Fruit fly (Drosophila melanogaster) whole organism, embryonic: Measurements from ENCODE around the gene CG15461.

Source experiments
- Ada2b ChIP-seq: fragments of 200-800 bp; sonication (Bioruptor generic); IDR thresholded peaks from 2 replicates; pipeline ENCODE4 v1.3.6; 2022; ENCODE audit warnings: missing biosample characterization, missing genetic modification characterization
- CG11560 ChIP-seq: fragments of 200-800 bp; sonication (Bioruptor generic); IDR thresholded peaks from 3 replicates; pipeline ENCODE4 v1.3.6; 2022; ENCODE audit warnings: missing biosample characterization, missing genetic modification characterization
- CG12391 ChIP-seq: fragments of 200-800 bp; sonication (Bioruptor generic); optimal IDR thresholded peaks from 3 replicates; lab custom pipeline; 2018; ENCODE audit warnings: missing biosample characterization, mild to moderate bottlenecking, missing genetic modification characterization, moderate library complexity
- CG1602 ChIP-seq: fragments of 200-800 bp; sonication (Bioruptor generic); optimal IDR thresholded peaks from 3 replicates; lab custom pipeline; 2016; ENCODE audit warnings: missing biosample characterization, missing genetic modification characterization
- CG1603 ChIP-seq: fragments of 200-800 bp; sonication (Bioruptor generic); optimal IDR thresholded peaks from 2 replicates; lab custom pipeline; 2019; ENCODE audit warnings: missing biosample characterization, mild to moderate bottlenecking, missing genetic modification characterization, moderate library complexity
- CG16779 ChIP-seq: fragments of 200-800 bp; sonication (Bioruptor generic); IDR thresholded peaks from 2 replicates; pipeline ENCODE4 v1.3.6; 2022; ENCODE audit warnings: missing biosample characterization, missing genetic modification characterization
- CG18011 ChIP-seq: fragments of 200-800 bp; sonication (Bioruptor generic); optimal IDR thresholded peaks from 2 replicates; lab custom pipeline; 2017; ENCODE audit warnings: missing biosample characterization, missing genetic modification characterization, mild to moderate bottlenecking, moderate library complexity, missing genotype
- CG18476 ChIP-seq: fragments of 200-800 bp; sonication (Bioruptor generic); optimal IDR thresholded peaks from 2 replicates; lab custom pipeline; 2016; ENCODE audit warnings: missing biosample characterization, mild to moderate bottlenecking, missing genetic modification characterization
- CG18764 ChIP-seq: fragments of 200-800 bp; sonication (Bioruptor generic); optimal IDR thresholded peaks from 3 replicates; lab custom pipeline; 2016; ENCODE audit warnings: missing biosample characterization, missing genetic modification characterization
- CG2875 ChIP-seq: fragments of 200-800 bp; sonication (Bioruptor generic); optimal IDR thresholded peaks from 2 replicates; lab custom pipeline; 2017; ENCODE audit warnings: missing biosample characterization, mild to moderate bottlenecking, missing genetic modification characterization, missing genetic modification reagents
- CG30431 ChIP-seq: fragments of 200-800 bp; sonication (Bioruptor generic); optimal IDR thresholded peaks from 2 replicates; lab custom pipeline; 2017; ENCODE audit warnings: missing biosample characterization, missing genetic modification characterization
- CG3407 ChIP-seq: fragments of 200-800 bp; sonication (Bioruptor generic); optimal IDR thresholded peaks from 2 replicates; lab custom pipeline; 2018; ENCODE audit warnings: missing biosample characterization, mild to moderate bottlenecking, missing genetic modification characterization
- CG34422 ChIP-seq: fragments of 200-800 bp; sonication (Bioruptor generic); IDR thresholded peaks from 3 replicates; pipeline ENCODE4 v1.3.6; 2022; ENCODE audit warnings: missing biosample characterization, missing genetic modification characterization
- CG6654 ChIP-seq: fragments of 200-800 bp; sonication (Bioruptor generic); optimal IDR thresholded peaks from 2 replicates; lab custom pipeline; 2017; ENCODE audit warnings: missing biosample characterization, mild to moderate bottlenecking, missing genetic modification characterization
- CG6689 ChIP-seq: fragments of 200-800 bp; sonication (Bioruptor generic); IDR thresholded peaks from 2 replicates; pipeline ENCODE4 v1.3.6; 2022; ENCODE audit warnings: missing biosample characterization, missing genetic modification characterization
- CG6813 ChIP-seq: fragments of 200-800 bp; sonication (Bioruptor generic); optimal IDR thresholded peaks from 2 replicates; lab custom pipeline; 2017; ENCODE audit warnings: missing biosample characterization, missing genetic modification characterization, mild to moderate bottlenecking, moderate library complexity, missing genetic modification reagents
- CG7839 ChIP-seq: fragments of 200-800 bp; sonication (Bioruptor generic); optimal IDR thresholded peaks from 3 replicates; lab custom pipeline; 2018; ENCODE audit warnings: missing biosample characterization, mild to moderate bottlenecking, missing genetic modification characterization, moderate library complexity
- CG7987 ChIP-seq: fragments of 200-800 bp; sonication (Bioruptor generic); optimal IDR thresholded peaks from 2 replicates; lab custom pipeline; 2018; ENCODE audit warnings: missing biosample characterization, mild to moderate bottlenecking, missing genetic modification characterization, moderate library complexity
- CG8478 ChIP-seq: fragments of >200 bp; optimal IDR thresholded peaks from 2 replicates; lab custom pipeline; 2018
- CG9797 ChIP-seq: fragments of 200-800 bp; sonication (Bioruptor generic); optimal IDR thresholded peaks from 3 replicates; lab custom pipeline; 2018; ENCODE audit warnings: missing biosample characterization, mild to moderate bottlenecking, missing genetic modification characterization
- Deaf1 ChIP-seq: fragments of 200-800 bp; optimal IDR thresholded peaks from 3 replicates; lab custom pipeline; 2019; ENCODE audit warnings: missing biosample characterization, mild to moderate bottlenecking, missing genetic modification characterization, moderate library complexity
- Dll ChIP-seq: fragments of 200-800 bp; sonication (Bioruptor generic); IDR thresholded peaks from 4 replicates; pipeline ENCODE4 v1.3.6; 2022; ENCODE audit warnings: missing biosample characterization, missing genetic modification characterization; ENCODE audit not compliant: partially characterized antibody
- HLH3B ChIP-seq: fragments of 200-800 bp; sonication (Bioruptor generic); IDR thresholded peaks from 2 replicates; pipeline ENCODE4 v1.3.6; 2022; ENCODE audit warnings: missing biosample characterization, missing genetic modification characterization
- Max ChIP-seq: fragments of 200-800 bp; sonication (Bioruptor generic); optimal IDR thresholded peaks from 2 replicates; lab custom pipeline; 2016; ENCODE audit warnings: missing biosample characterization, mild to moderate bottlenecking, missing genetic modification characterization
- Meics ChIP-seq: fragments of 200-800 bp; sonication (Bioruptor generic); optimal IDR thresholded peaks from 2 replicates; lab custom pipeline; 2017; ENCODE audit warnings: missing biosample characterization, mild to moderate bottlenecking, missing genetic modification characterization
- NK7.1 ChIP-seq: fragments of 200-800 bp; sonication (Bioruptor generic); optimal IDR thresholded peaks from 3 replicates; lab custom pipeline; 2016; ENCODE audit warnings: missing biosample characterization, missing genetic modification characterization
- Oli ChIP-seq: fragments of 200-800 bp; sonication (Bioruptor generic); optimal IDR thresholded peaks from 2 replicates; lab custom pipeline; 2018; ENCODE audit warnings: missing biosample characterization, mild to moderate bottlenecking, missing genetic modification characterization, moderate library complexity
- Optix ChIP-seq: fragments of 200-800 bp; sonication (Bioruptor generic); IDR thresholded peaks from 3 replicates; pipeline ENCODE4 v1.3.6; 2022; ENCODE audit warnings: missing biosample characterization, missing genetic modification characterization
- Sin3A ChIP-seq: fragments of >200 bp; optimal IDR thresholded peaks from 2 replicates; lab custom pipeline; 2018
- Six4 ChIP-seq: fragments of 200-800 bp; sonication (Bioruptor generic); optimal IDR thresholded peaks from 2 replicates; lab custom pipeline; 2016; ENCODE audit warnings: missing biosample characterization, missing genetic modification characterization
- btn ChIP-seq: fragments of 200-800 bp; sonication (Bioruptor generic); optimal IDR thresholded peaks from 2 replicates; lab custom pipeline; 2016; ENCODE audit warnings: missing biosample characterization, missing genetic modification characterization
- crc ChIP-seq: fragments of 200-800 bp; sonication (Bioruptor generic); optimal IDR thresholded peaks from 2 replicates; lab custom pipeline; 2016; ENCODE audit warnings: missing biosample characterization, missing genetic modification characterization
- esg ChIP-seq: fragments of 200-800 bp; sonication (Bioruptor generic); conservative IDR thresholded peaks from 2 replicates; pipeline ENCODE4 v1.3.6; 2022; ENCODE audit warnings: missing biosample characterization, missing genetic modification characterization
- ewg ChIP-seq: fragments of 200-800 bp; sonication (Bioruptor generic); optimal IDR thresholded peaks from 3 replicates; lab custom pipeline; 2017; ENCODE audit warnings: mild to moderate bottlenecking, missing biosample characterization, missing genetic modification reagents, missing genetic modification characterization
- exex ChIP-seq: fragments of 200-800 bp; sonication (Bioruptor generic); optimal IDR thresholded peaks from 4 replicates; lab custom pipeline; 2018; ENCODE audit warnings: missing biosample characterization, mild to moderate bottlenecking, missing genetic modification characterization, moderate library complexity
- fd102C ChIP-seq: fragments of 200-800 bp; sonication (Bioruptor generic); optimal IDR thresholded peaks from 2 replicates; lab custom pipeline; 2018; ENCODE audit warnings: missing biosample characterization, mild to moderate bottlenecking, missing genetic modification characterization, moderate library complexity
- fd96Cb ChIP-seq: fragments of 200-800 bp; sonication (Bioruptor generic); optimal IDR thresholded peaks from 2 replicates; lab custom pipeline; 2018; ENCODE audit warnings: missing biosample characterization, mild to moderate bottlenecking, missing genetic modification characterization, moderate library complexity
- her ChIP-seq: fragments of 200-800 bp; sonication (Bioruptor generic); optimal IDR thresholded peaks from 2 replicates; lab custom pipeline; 2016; ENCODE audit warnings: missing biosample characterization, missing genetic modification characterization
- kni ChIP-seq: fragments of 200-800 bp; sonication (Bioruptor generic); optimal IDR thresholded peaks from 3 replicates; lab custom pipeline; 2017; ENCODE audit warnings: mild to moderate bottlenecking, missing biosample characterization, missing genetic modification reagents, missing genetic modification characterization
- lab ChIP-seq: fragments of 200-800 bp; sonication (Bioruptor generic); optimal IDR thresholded peaks from 3 replicates; lab custom pipeline; 2017; ENCODE audit warnings: missing biosample characterization, missing genetic modification characterization, mild to moderate bottlenecking, moderate library complexity, missing genetic modification reagents
- lmd ChIP-seq: fragments of 200-800 bp; sonication (Bioruptor generic); IDR thresholded peaks from 2 replicates; pipeline ENCODE4 v1.3.6; 2022; ENCODE audit warnings: missing biosample characterization, missing genetic modification characterization
- luna ChIP-seq: fragments of 200-800 bp; sonication (Bioruptor generic); optimal IDR thresholded peaks from 2 replicates; lab custom pipeline; 2016; ENCODE audit warnings: missing biosample characterization, missing genetic modification characterization
- pan ChIP-seq, 4 experiments: fragments of >200 bp in 3 of 4; fragments of 200-800 bp in 1 of 4; sonication (Bioruptor generic) in 1 of 4; optimal IDR thresholded peaks in 3 of 4; IDR thresholded peaks in 1 of 4; 2 replicates each; pipeline versions ENCODE4 v1.3.6 to Lab custom; 2017 to 2022; ENCODE audit warnings: missing biosample characterization in 2 of 4, missing genetic modification characterization in 2 of 4, mixed read lengths in 1 of 4
- psq ChIP-seq: fragments of 200-800 bp; sonication (Bioruptor generic); optimal IDR thresholded peaks from 2 replicates; lab custom pipeline; 2017; ENCODE audit warnings: missing biosample characterization, missing genetic modification characterization
- ranshi ChIP-seq: fragments of 200-800 bp; sonication (Bioruptor generic); IDR thresholded peaks from 2 replicates; pipeline ENCODE4 v1.3.6; 2022; ENCODE audit warnings: missing biosample characterization, missing genetic modification characterization
- sd ChIP-seq: fragments of 200-800 bp; sonication (Bioruptor generic); optimal IDR thresholded peaks from 3 replicates; lab custom pipeline; 2018; ENCODE audit warnings: missing biosample characterization, mild to moderate bottlenecking, missing genetic modification characterization, moderate library complexity
- ssp ChIP-seq: fragments of 200-800 bp; sonication (Bioruptor generic); IDR thresholded peaks from 2 replicates; pipeline ENCODE4 v1.3.6; 2022; ENCODE audit warnings: missing biosample characterization, missing genetic modification characterization
- twi ChIP-seq: fragments of 200-800 bp; optimal IDR thresholded peaks from 2 replicates; lab custom pipeline; 2019; ENCODE audit warnings: missing biosample characterization, mild to moderate bottlenecking, missing genetic modification characterization, moderate library complexity
- vnd ChIP-seq: fragments of 200-800 bp; sonication (Bioruptor generic); IDR thresholded peaks from 3 replicates; pipeline ENCODE4 v1.3.6; 2022; ENCODE audit warnings: missing biosample characterization, missing genetic modification characterization; ENCODE audit not compliant: partially characterized antibody
- vvl ChIP-seq: fragments of 200-800 bp; sonication (Bioruptor generic); IDR thresholded peaks from 2 replicates; pipeline ENCODE4 v1.3.6; 2022; ENCODE audit warnings: missing biosample characterization, missing genetic modification characterization

Gene CG15461

dm6 chrX:20510540-20510939 lies 24.6 kb downstream of the CG15461 start, which contains the start of gene RhoGAP19D (continued):
- peak; percentile 85 for TF ChIP-seq Dll
- TF ChIP-seq pan (optimal IDR thresholded peaks at IDR 0.05; lab: Kevin White, UChicago) = no peak
- TF ChIP-seq pan (GFP tag; optimal IDR thresholded peaks at IDR 0.05 in 1 of 2, IDR thresholded peaks at IDR 0.05 in 1 of 2) = peak in 1 of 2 experiments; percentile 57
- TF ChIP-seq CG18764 (GFP tag; lab: Kevin White, UChicago) = peak; percentile 52
- peak; percentile 21 for TF ChIP-seq NK7.1 (GFP tag; lab: Kevin White, UChicago)
- TF ChIP-seq psq = peak; percentile 84
- TF ChIP-seq her (GFP tag; lab: Kevin White, UChicago) = peak; percentile 42
- TF ChIP-seq kni (GFP tag; lab: Kevin White, UChicago) = peak; percentile 3
- peak; percentile 48 for TF ChIP-seq CG12391 (tag; lab: Kevin White, UChicago)
- TF ChIP-seq Optix (GFP tag; lab: Robert Waterston, UW) = 0 out of 3 replicates have a peak, but pooled peaks have one; percentile 53
- peak; percentile 75 for TF ChIP-seq lab
- TF ChIP-seq ewg = no peak
- TF ChIP-seq CG1602 (GFP tag; lab: Kevin White, UChicago) = peak; percentile 47
- peak; percentile 44 for TF ChIP-seq CG7987
- no peak for TF ChIP-seq CG7839 (tag; lab: Kevin White, UChicago)
- no peak for TF ChIP-seq CG3407 (GFP tag; lab: Kevin White, UChicago)
- TF ChIP-seq sd (tag; lab: Kevin White, UChicago) = peak; percentile 14
- TF ChIP-seq luna (GFP tag; lab: Kevin White, UChicago) = peak; percentile 64
- TF ChIP-seq CG2875 = no peak
- peak; percentile 6 for TF ChIP-seq twi
- TF ChIP-seq Meics (GFP tag; lab: Kevin White, UChicago) = peak; percentile 14
- TF ChIP-seq CG6654 (GFP tag; lab: Kevin White, UChicago) = no peak
- TF ChIP-seq fd96Cb = peak; percentile 8
- no peak for TF ChIP-seq Oli (tag; lab: Kevin White, UChicago)
- TF ChIP-seq CG1603 = peak; percentile 85
- peak; percentile 59 for TF ChIP-seq ssp (GFP tag; lab: Robert Waterston, UW)
- TF ChIP-seq CG34422 (GFP tag; lab: Robert Waterston, UW) = peak; percentile 38; the same call in 1 of the 3 replicates
- TF ChIP-seq HLH3B (GFP tag; lab: Robert Waterston, UW) = peak; percentile 32; the same call in 1 of the 2 replicates
- TF ChIP-seq CG6689 = peak; percentile 31; the same call in 1 of the 2 replicates
- TF ChIP-seq CG16779 (GFP tag; lab: Robert Waterston, UW) = peak; percentile 58
- peak; percentile 7 for TF ChIP-seq Deaf1 (tag; lab: Kevin White, UChicago)
- no peak for TF ChIP-seq Six4
- no peak for TF ChIP-seq CG18476 (GFP tag; lab: Kevin White, UChicago)
- TF ChIP-seq crc (GFP tag; lab: Kevin White, UChicago) = no peak
- no peak for TF ChIP-seq btn (GFP tag; lab: Kevin White, UChicago)
- TF ChIP-seq CG18011 (GFP tag; lab: Kevin White, UChicago) = peak; percentile 19
- no peak for TF ChIP-seq CG11560 (tag; lab: Robert Waterston, UW)
- TF ChIP-seq CG9797 = peak; percentile 83
- TF ChIP-seq exex = peak; percentile 42
- TF ChIP-seq ranshi = 0 out of 2 replicates have a peak, but pooled peaks have one; percentile 39
- TF ChIP-seq lmd (GFP tag; lab: Robert Waterston, UW) = peak; percentile 46; the same call in 1 of the 2 replicates
- peak; percentile 7 for TF ChIP-seq CG6813 (GFP tag; lab: Kevin White, UChicago)
- peak; percentile 93 for TF ChIP-seq vnd
- no peak for TF ChIP-seq CG8478
- TF ChIP-seq Ada2b = peak; percentile 36; the same call in 1 of the 2 replicates
- TF ChIP-seq fd102C (GFP tag; lab: Kevin White, UChicago) = no peak
- peak; percentile 25 for TF ChIP-seq Sin3A (lab: Kevin White, UChicago)
- no peak for TF ChIP-seq CG30431 (GFP tag; lab: Kevin White, UChicago)
- TF ChIP-seq vvl (GFP tag; lab: Robert Waterston, UW) = peak; percentile 78
- TF ChIP-seq Max (GFP tag; lab: Kevin White, UChicago) = no peak
- no peak for TF ChIP-seq esg (GFP tag; lab: Robert Waterston, UW)
